Worm (Caenorhabditis elegans): ENCODE data around the gene W02B12.1.

Gene W02B12.1

ce11 chrII:11484600-11484999, 35.8 kb downstream of the W02B12.1 start (continued):
- TF ChIP-seq nhr-77 (tag; optimal IDR thresholded peaks at IDR 0.05) (peak; percentile 50), pha-4 (tag; optimal IDR thresholded peaks at IDR 0.05) (no peak), sea-2 (GFP tag; optimal IDR thresholded peaks at IDR 0.05) (no peak), nhr-23 (tag; optimal IDR thresholded peaks at IDR 0.05) (peak; percentile 36), lin-15B (tag; optimal IDR thresholded peaks at IDR 0.05) (peak; percentile 32), ceh-28 (tag; optimal IDR thresholded peaks at IDR 0.05) (no peak), fos-1 (tag; optimal IDR thresholded peaks at IDR 0.05) (no peak), egl-5 (tag; optimal IDR thresholded peaks at IDR 0.05) (no peak), elt-1 (tag; optimal IDR thresholded peaks at IDR 0.05) (no peak), nfya-1 (tag; optimal IDR thresholded peaks at IDR 0.05; ENCODE audit: insufficient read depth) (no peak), ama-1 (optimal IDR thresholded peaks at IDR 0.05) (no peak), ztf-11 (tag; optimal IDR thresholded peaks at IDR 0.05) (no peak), snpc-4 (tag; optimal IDR thresholded peaks at IDR 0.05) (no peak), nhr-11 (tag; optimal IDR thresholded peaks at IDR 0.05) (no peak)

ce11 chrII:11485200-11485599, 36.4 kb downstream of the W02B12.1 start, which contains the start of gene twk-5:
TSS of gene twk-5 (minus strand) at chrII:11485300.
- TF ChIP-seq mdl-1 (tag; optimal IDR thresholded peaks at IDR 0.05), result no peak
- TF ChIP-seq nhr-11 (tag; optimal IDR thresholded peaks at IDR 0.05), result no peak
- no peak for TF ChIP-seq fkh-2 (tag; optimal IDR thresholded peaks at IDR 0.05)
- no peak for TF ChIP-seq nhr-67 (tag; optimal IDR thresholded peaks at IDR 0.05)
- no peak for TF ChIP-seq egl-27 (tag; optimal IDR thresholded peaks at IDR 0.05)
- TF ChIP-seq nhr-76 (tag; optimal IDR thresholded peaks at IDR 0.05), result no peak
- peak; percentile 39 for TF ChIP-seq ama-1 (optimal IDR thresholded peaks at IDR 0.05)
- no peak for TF ChIP-seq ztf-11 (tag; optimal IDR thresholded peaks at IDR 0.05)

ce11 chrII:11486698-11487234, 37.9 kb downstream of the W02B12.1 start, which contains the start of gene ttr-18:
TSS of gene ttr-18 (minus strand) at chrII:11486748.
- TF ChIP-seq zag-1 (tag; optimal IDR thresholded peaks at IDR 0.05) (no peak), nhr-25 (tag; optimal IDR thresholded peaks at IDR 0.05) (peak; percentile 37), egl-27 (tag; optimal IDR thresholded peaks at IDR 0.05) (peak; percentile 12), nhr-23 (tag; optimal IDR thresholded peaks at IDR 0.05) (peak; percentile 4), snpc-4 (tag; optimal IDR thresholded peaks at IDR 0.05) (no peak), nfya-1 (tag; optimal IDR thresholded peaks at IDR 0.05; ENCODE audit: insufficient read depth) (no peak)

ce11 chrII:11487999-11488398, 39.2 kb downstream of the W02B12.1 start, which contains the start of gene B0334.13:
TSS of gene B0334.13 (plus strand) at chrII:11488299.
- TF ChIP-seq nhr-25 (tag; optimal IDR thresholded peaks at IDR 0.05), result peak; percentile 43
- peak; percentile 13 for TF ChIP-seq elt-1 (tag; optimal IDR thresholded peaks at IDR 0.05)
- TF ChIP-seq hmg-11 (tag; optimal IDR thresholded peaks at IDR 0.05), result no peak
- TF ChIP-seq nhr-43 (tag; optimal IDR thresholded peaks at IDR 0.05; ENCODE audit: poor library complexity, severe bottlenecking), result no peak

ce11 chrII:11492843-11493242, 44.0 kb downstream of the W02B12.1 start, which contains the start of gene hacl-1:
TSS of gene hacl-1 (minus strand) at chrII:11492963.
- TF ChIP-seq sea-2 (GFP tag; optimal IDR thresholded peaks at IDR 0.05) (no peak), elt-1 (tag; optimal IDR thresholded peaks at IDR 0.05) (no peak), nhr-28 (tag; optimal IDR thresholded peaks at IDR 0.05) (no peak), elt-2 (tag; optimal IDR thresholded peaks at IDR 0.05) (no peak), nhr-12 (tag; optimal IDR thresholded peaks at IDR 0.05) (no peak), lsy-12 (tag; optimal IDR thresholded peaks at IDR 0.05) (peak; percentile 7), ceh-28 (tag; optimal IDR thresholded peaks at IDR 0.05) (peak; percentile 9), nhr-23 (tag; optimal IDR thresholded peaks at IDR 0.05) (peak; percentile 38), nhr-25 (tag; optimal IDR thresholded peaks at IDR 0.05) (peak; percentile 87), jun-1 (tag; optimal IDR thresholded peaks at IDR 0.05) (peak; percentile 4), nfya-1 (tag; optimal IDR thresholded peaks at IDR 0.05; ENCODE audit: insufficient read depth) (peak; percentile 1), elt-3 (tag; optimal IDR thresholded peaks at IDR 0.05) (no peak), nhr-76 (tag; optimal IDR thresholded peaks at IDR 0.05) (no peak), R02D3.7 (tag; optimal IDR thresholded peaks at IDR 0.05) (no peak), mml-1 (tag; optimal IDR thresholded peaks at IDR 0.05) (no peak), mdl-1 (tag; optimal IDR thresholded peaks at IDR 0.05) (no peak), pqm-1 (tag; optimal IDR thresholded peaks at IDR 0.05) (peak; percentile 62)

All from whole organism, L3 larva.